Fruit fly (Drosophila melanogaster) whole organism, embryonic: ENCODE data around the gene CG13144.

Source experiments
- Awh ChIP-seq: fragments of 200-800 bp; sonication (Bioruptor generic); IDR thresholded peaks from 2 replicates; pipeline ENCODE4, ENCODE4 v1.3.6; 2022; ENCODE audit warnings: missing biosample characterization, missing genetic modification characterization
- BEAF-32 ChIP-seq: fragments of 200-800 bp; sonication (Bioruptor generic); optimal IDR thresholded peaks from 3 replicates; lab custom pipeline; 2017; ENCODE audit warnings: missing biosample characterization, missing genetic modification characterization, mild to moderate bottlenecking, moderate library complexity, missing genetic modification reagents
- Bgb ChIP-seq: fragments of 200-800 bp; sonication (Bioruptor generic); IDR thresholded peaks from 2 replicates; pipeline ENCODE4 v1.3.6; 2022; ENCODE audit warnings: missing biosample characterization, missing genetic modification characterization; ENCODE audit not compliant: partially characterized antibody
- CG10267 ChIP-seq: fragments of 200-800 bp; sonication (Bioruptor generic); optimal IDR thresholded peaks from 2 replicates; lab custom pipeline; 2018; ENCODE audit warnings: missing biosample characterization, mild to moderate bottlenecking, missing genetic modification characterization, moderate library complexity
- CG11093 ChIP-seq: fragments of 200-800 bp; sonication (Bioruptor generic); IDR thresholded peaks from 3 replicates; pipeline ENCODE4 v1.3.6; 2022; ENCODE audit warnings: missing biosample characterization, missing genetic modification characterization
- CG14050 ChIP-seq: fragments of 200-800 bp; sonication (Bioruptor generic); IDR thresholded peaks from 3 replicates; pipeline ENCODE4 v1.3.6; 2022; ENCODE audit warnings: missing biosample characterization, missing genetic modification characterization
- CG15011 ChIP-seq: fragments of 200-800 bp; sonication (Bioruptor generic); optimal IDR thresholded peaks from 3 replicates; lab custom pipeline; 2018; ENCODE audit warnings: missing biosample characterization, mild to moderate bottlenecking, missing genetic modification characterization
- CG15514 ChIP-seq: fragments of 200-800 bp; sonication (Bioruptor generic); optimal IDR thresholded peaks from 3 replicates; lab custom pipeline; 2017; ENCODE audit warnings: missing biosample characterization, missing genetic modification characterization, mild to moderate bottlenecking, moderate library complexity, missing genetic modification reagents
- CG1603 ChIP-seq: fragments of 200-800 bp; sonication (Bioruptor generic); optimal IDR thresholded peaks from 2 replicates; lab custom pipeline; 2019; ENCODE audit warnings: missing biosample characterization, mild to moderate bottlenecking, missing genetic modification characterization, moderate library complexity
- CG17328 ChIP-seq: fragments of 200-800 bp; sonication (Bioruptor generic); IDR thresholded peaks from 2 replicates; pipeline ENCODE4 v1.3.6; 2022; ENCODE audit warnings: missing biosample characterization, missing genetic modification characterization
- CG17612 ChIP-seq: fragments of 200-800 bp; sonication (Bioruptor generic); IDR thresholded peaks from 2 replicates; pipeline ENCODE4 v1.3.6; 2022; ENCODE audit warnings: missing biosample characterization, missing genetic modification characterization
- CG18262 ChIP-seq: fragments of 200-800 bp; optimal IDR thresholded peaks from 3 replicates; lab custom pipeline; 2019; ENCODE audit warnings: missing biosample characterization, mild to moderate bottlenecking, missing genetic modification characterization, moderate library complexity
- CG18599 ChIP-seq: fragments of 200-800 bp; sonication (Bioruptor generic); optimal IDR thresholded peaks from 3 replicates; lab custom pipeline; 2017; ENCODE audit warnings: missing biosample characterization, missing genetic modification characterization, mild to moderate bottlenecking, moderate library complexity, missing genetic modification reagents
- CG31224 ChIP-seq: fragments of 200-800 bp; sonication (Bioruptor generic); IDR thresholded peaks from 2 replicates; pipeline ENCODE4 v1.3.6; 2022; ENCODE audit warnings: missing biosample characterization, missing genetic modification characterization
- CG34224 ChIP-seq: fragments of 200-800 bp; sonication (Bioruptor generic); IDR thresholded peaks from 3 replicates; pipeline ENCODE4 v1.3.6; 2022; ENCODE audit warnings: missing biosample characterization, missing genetic modification characterization; ENCODE audit not compliant: partially characterized antibody
- CG4617 ChIP-seq: fragments of 200-800 bp; sonication (Bioruptor generic); optimal IDR thresholded peaks from 3 replicates; lab custom pipeline; 2016; ENCODE audit warnings: missing biosample characterization, missing genetic modification characterization, borderline replicate concordance
- CG5245 ChIP-seq: fragments of 200-800 bp; sonication (Bioruptor generic); optimal IDR thresholded peaks from 3 replicates; lab custom pipeline; 2016; ENCODE audit warnings: missing biosample characterization, missing genetic modification characterization
- CG8924 ChIP-seq: fragments of 200-800 bp; optimal IDR thresholded peaks from 3 replicates; lab custom pipeline; 2019; ENCODE audit warnings: missing biosample characterization, mild to moderate bottlenecking, missing genetic modification characterization, moderate library complexity
- CTCF ChIP-seq: fragments of 200-800 bp; sonication (Bioruptor generic); optimal IDR thresholded peaks from 2 replicates; lab custom pipeline; 2017; ENCODE audit warnings: missing biosample characterization, mild to moderate bottlenecking, missing genetic modification characterization, moderate library complexity
- Dip3 ChIP-seq: fragments of 200-800 bp; sonication (Bioruptor generic); optimal IDR thresholded peaks from 3 replicates; lab custom pipeline; 2016; ENCODE audit warnings: missing biosample characterization, missing genetic modification characterization
- Doc2 ChIP-seq: fragments of 200-800 bp; sonication (Bioruptor generic); IDR thresholded peaks from 2 replicates; pipeline ENCODE4 v1.3.6; 2022; ENCODE audit warnings: missing biosample characterization, missing genetic modification characterization
- Ets65A ChIP-seq: fragments of 200-800 bp; sonication (Bioruptor generic); peaks from one replicate; lab custom pipeline; 2016; ENCODE audit warnings: missing biosample characterization, missing genetic modification characterization
- Ets97D ChIP-seq: fragments of 200-800 bp; sonication (Bioruptor generic); optimal IDR thresholded peaks from 3 replicates; lab custom pipeline; 2016; ENCODE audit warnings: missing biosample characterization, missing genetic modification characterization
- Gsc ChIP-seq: fragments of 200-800 bp; sonication (Bioruptor generic); IDR thresholded peaks from 2 replicates; pipeline ENCODE4 v1.3.6; 2022; ENCODE audit warnings: missing biosample characterization, missing genetic modification characterization
- HLH4C ChIP-seq: fragments of 200-800 bp; sonication (Bioruptor generic); IDR thresholded peaks from 3 replicates; pipeline ENCODE4 v1.3.6; 2022; ENCODE audit warnings: missing biosample characterization, missing genetic modification characterization; ENCODE audit not compliant: partially characterized antibody
- MBD-R2 ChIP-seq: fragments of 200-800 bp; sonication (Bioruptor generic); IDR thresholded peaks from 2 replicates; pipeline ENCODE4 v1.3.6; 2022; ENCODE audit warnings: missing biosample characterization, missing genetic modification characterization
- Opbp ChIP-seq: fragments of 200-800 bp; sonication (Bioruptor generic); IDR thresholded peaks from 3 replicates; pipeline ENCODE4 v1.3.6; 2022; ENCODE audit warnings: missing biosample characterization, missing genetic modification characterization; ENCODE audit not compliant: partially characterized antibody
- PHDP ChIP-seq: fragments of 200-800 bp; sonication (Bioruptor generic); optimal IDR thresholded peaks from 3 replicates; lab custom pipeline; 2018; ENCODE audit warnings: missing biosample characterization, mild to moderate bottlenecking, missing genetic modification characterization, moderate library complexity
- Scr ChIP-seq: fragments of 200-800 bp; sonication (Bioruptor generic); IDR thresholded peaks from 2 replicates; pipeline ENCODE4 v1.3.6; 2022; ENCODE audit warnings: missing biosample characterization, missing genetic modification characterization; ENCODE audit not compliant: partially characterized antibody
- abd-A ChIP-seq: fragments of 200-800 bp; sonication (Bioruptor generic); optimal IDR thresholded peaks from 3 replicates; lab custom pipeline; 2019; ENCODE audit warnings: missing biosample characterization, mild to moderate bottlenecking, missing genetic modification characterization, moderate library complexity
- bbx ChIP-seq: fragments of 200-800 bp; sonication (Bioruptor generic); IDR thresholded peaks from 2 replicates; pipeline ENCODE4 v1.3.6; 2022; ENCODE audit warnings: missing biosample characterization, missing genetic modification characterization; ENCODE audit not compliant: partially characterized antibody
- ci ChIP-seq: fragments of 200-800 bp; sonication (Bioruptor generic); IDR thresholded peaks from 3 replicates; pipeline ENCODE4 v1.3.6; 2022; ENCODE audit warnings: missing biosample characterization, missing genetic modification characterization
- crp ChIP-seq, 2 experiments: fragments of 200-800 bp; sonication (Bioruptor generic); optimal IDR thresholded peaks; 2 replicates in 1 of 2; 3 replicates in 1 of 2; lab custom pipeline; 2017; ENCODE audit warnings: missing biosample characterization in 2 of 2, missing genetic modification characterization in 2 of 2, mild to moderate bottlenecking in 1 of 2, moderate library complexity in 1 of 2
- da ChIP-seq: fragments of 200-800 bp; sonication (Bioruptor generic); optimal IDR thresholded peaks from 2 replicates; lab custom pipeline; 2016; ENCODE audit warnings: missing biosample characterization, missing genetic modification characterization
- exex ChIP-seq: fragments of 200-800 bp; sonication (Bioruptor generic); optimal IDR thresholded peaks from 4 replicates; lab custom pipeline; 2018; ENCODE audit warnings: missing biosample characterization, mild to moderate bottlenecking, missing genetic modification characterization, moderate library complexity
- gcm2 ChIP-seq: fragments of 200-800 bp; sonication (Bioruptor generic); optimal IDR thresholded peaks from 2 replicates; lab custom pipeline; 2016; ENCODE audit warnings: missing biosample characterization, missing genetic modification characterization
- jing ChIP-seq: fragments of 200-800 bp; sonication (Bioruptor generic); optimal IDR thresholded peaks from 2 replicates; lab custom pipeline; 2018; ENCODE audit warnings: missing biosample characterization, mild to moderate bottlenecking, missing genetic modification characterization
- kay ChIP-seq: fragments of 200-800 bp; sonication (Bioruptor generic); optimal IDR thresholded peaks from 2 replicates; lab custom pipeline; 2016; ENCODE audit warnings: missing biosample characterization, missing genetic modification characterization
- knrl ChIP-seq: fragments of 200-800 bp; sonication (Bioruptor generic); IDR thresholded peaks from 3 replicates; pipeline ENCODE4 v1.3.6; 2022; ENCODE audit warnings: missing biosample characterization, missing genetic modification characterization; ENCODE audit not compliant: partially characterized antibody
- nau ChIP-seq: fragments of 200-800 bp; sonication (Bioruptor generic); optimal IDR thresholded peaks from 3 replicates; lab custom pipeline; 2017; ENCODE audit warnings: missing biosample characterization, mild to moderate bottlenecking, missing genetic modification characterization, missing genetic modification reagents
- pzg ChIP-seq: fragments of 200-800 bp; sonication (Bioruptor generic); optimal IDR thresholded peaks from 3 replicates; lab custom pipeline; 2018; ENCODE audit warnings: missing biosample characterization, mild to moderate bottlenecking, missing genetic modification characterization, moderate library complexity
- ro ChIP-seq: fragments of 200-800 bp; sonication (Bioruptor generic); IDR thresholded peaks from 2 replicates; pipeline ENCODE4 v1.3.6; 2022; ENCODE audit warnings: missing biosample characterization, missing genetic modification characterization
- sima ChIP-seq: fragments of 200-800 bp; sonication (Bioruptor generic); optimal IDR thresholded peaks from 2 replicates; lab custom pipeline; 2016; ENCODE audit warnings: missing biosample characterization, missing genetic modification characterization
- slp2 ChIP-seq: fragments of 200-800 bp; sonication (Bioruptor generic); optimal IDR thresholded peaks from 2 replicates; lab custom pipeline; 2016; ENCODE audit warnings: missing biosample characterization, missing genetic modification characterization
- stwl ChIP-seq: fragments of 200-800 bp; sonication (Bioruptor generic); optimal IDR thresholded peaks from 3 replicates; lab custom pipeline; 2018; ENCODE audit warnings: missing biosample characterization, mild to moderate bottlenecking, missing genetic modification characterization, moderate library complexity
- twi ChIP-seq: fragments of 200-800 bp; optimal IDR thresholded peaks from 2 replicates; lab custom pipeline; 2019; ENCODE audit warnings: missing biosample characterization, mild to moderate bottlenecking, missing genetic modification characterization, moderate library complexity
- unc-4 ChIP-seq: fragments of 200-800 bp; sonication (Bioruptor generic); IDR thresholded peaks from 2 replicates; pipeline ENCODE4 v1.3.6; 2022; ENCODE audit warnings: missing biosample characterization, missing genetic modification characterization; ENCODE audit not compliant: partially characterized antibody
- wek ChIP-seq: fragments of 200-800 bp; sonication (Bioruptor generic); optimal IDR thresholded peaks from 3 replicates; lab custom pipeline; 2018; ENCODE audit warnings: missing biosample characterization, mild to moderate bottlenecking, missing genetic modification characterization, moderate library complexity
- zen2 ChIP-seq: fragments of 200-800 bp; sonication (Bioruptor generic); IDR thresholded peaks from 3 replicates; pipeline ENCODE4 v1.3.6; 2022; ENCODE audit warnings: missing biosample characterization, missing genetic modification characterization; ENCODE audit not compliant: partially characterized antibody

Gene CG13144

dm6 chr2L:10483073-10483472 lies 8.2 kb downstream of the CG13144 start, which contains the start of gene Grip75 (continued):
- TF ChIP-seq CG17612 (GFP tag; lab: Robert Waterston, UW) (no peak), CG11093 (GFP tag; lab: Robert Waterston, UW) (no peak), CG5245 (GFP tag; lab: Kevin White, UChicago) (no peak), CG8924 (tag; lab: Kevin White, UChicago) (no peak), ro (no peak), CG17328 (GFP tag; lab: Robert Waterston, UW) (no peak), Awh (GFP tag; lab: Robert Waterston, UW) (no peak), CG14050 (no peak), CG31224 (GFP tag; lab: Robert Waterston, UW) (no peak), da (no peak), CG10267 (tag; lab: Kevin White, UChicago) (no peak), crp (GFP tag; optimal IDR thresholded peaks at IDR 0.05; lab: Kevin White, UChicago) (peak in 1 of 2 experiments; percentile 51), gcm2 (GFP tag; lab: Kevin White, UChicago) (no peak), CG15011 (GFP tag; lab: Kevin White, UChicago) (no peak), Dip3 (GFP tag; lab: Kevin White, UChicago) (no peak)

- TF ChIP-seq ci (GFP tag; lab: Robert Waterston, UW) = 0 out of 3 replicates have a peak, but pooled peaks have one; percentile 28
- TF ChIP-seq CG4617 (GFP tag; lab: Kevin White, UChicago) = no peak
- TF ChIP-seq CG18262 = no peak
- peak; percentile 8 for TF ChIP-seq wek
- TF ChIP-seq exex = peak; percentile 75
- no peak for TF ChIP-seq kay (GFP tag; lab: Kevin White, UChicago)
- peak; percentile 34; the same call in 1 of the 2 replicates for TF ChIP-seq MBD-R2
- TF ChIP-seq PHDP = no peak
- TF ChIP-seq jing (GFP tag; lab: Kevin White, UChicago) = no peak
- TF ChIP-seq Ets65A (GFP tag; lab: Kevin White, UChicago) = peak; percentile 42
- no peak for TF ChIP-seq CG18599
- no peak for TF ChIP-seq slp2 (GFP tag; lab: Kevin White, UChicago)
- no peak for TF ChIP-seq Doc2 (GFP tag; lab: Robert Waterston, UW)
- TF ChIP-seq bbx = peak; percentile 73
- peak; percentile 21; the same call in 1 of the 3 replicates for TF ChIP-seq HLH4C (GFP tag; lab: Robert Waterston, UW)
- peak; percentile 52 for TF ChIP-seq CG1603
- TF ChIP-seq Ets97D (GFP tag; lab: Kevin White, UChicago) = peak; percentile 18
- TF ChIP-seq pzg = peak; percentile 58
- TF ChIP-seq nau (GFP tag; lab: Kevin White, UChicago) = peak; percentile 31
- peak; percentile 46 for TF ChIP-seq CG34224 (GFP tag; lab: Robert Waterston, UW)
- no peak for TF ChIP-seq Gsc (GFP tag; lab: Robert Waterston, UW)
- TF ChIP-seq stwl (tag; lab: Kevin White, UChicago) = peak; percentile 75
- peak; percentile 94 for TF ChIP-seq CG15514 (GFP tag; lab: Kevin White, UChicago)
- peak; percentile 34; the same call in 1 of the 2 replicates for TF ChIP-seq Bgb
- peak; percentile 54; the same call in 1 of the 2 replicates for TF ChIP-seq Scr (GFP tag; lab: Robert Waterston, UW)
- peak; percentile 6; the same call in 1 of the 3 replicates for TF ChIP-seq knrl (GFP tag; lab: Robert Waterston, UW)
- TF ChIP-seq zen2 (GFP tag; lab: Robert Waterston, UW) = no peak
- TF ChIP-seq abd-A (tag; lab: Kevin White, UChicago) = no peak
- TF ChIP-seq Opbp = peak; percentile 23; the same call in 1 of the 3 replicates
- peak; percentile 63 for TF ChIP-seq BEAF-32 (GFP tag; lab: Kevin White, UChicago)
- no peak for TF ChIP-seq sima (GFP tag; lab: Kevin White, UChicago)
- TF ChIP-seq twi (tag; lab: Kevin White, UChicago) = no peak
- TF ChIP-seq unc-4 (GFP tag; lab: Robert Waterston, UW) = peak; percentile 45; the same call in 1 of the 2 replicates
- peak; percentile 29 for TF ChIP-seq CTCF (GFP tag; lab: Kevin White, UChicago)
Observed at dm6 chr2L:10479859-10480258, 11.4 kb downstream of the CG13144 start.
